ENCODE assay signal across 1 fruit fly cellular context in genomic region chr3L:785726-786351, dm6.
TF ChIP-seq lines count a peak whose summit lies in the region.

No protein-coding gene starts in this region.

TF ChIP-seq in whole organism, embryonic, 481 proteins besides CTCF, POLR2A, EP300 and RAD21 (continued from another document):
- no peak for TF ChIP-seq sd (tag; optimal IDR thresholded peaks at IDR 0.05; lab: Kevin White, UChicago)
- no peak for TF ChIP-seq odd (GFP tag; optimal IDR thresholded peaks at IDR 0.05; lab: Kevin White, UChicago)
- TF ChIP-seq HLH4C (GFP tag; IDR thresholded peaks at IDR 0.05; lab: Robert Waterston, UW; ENCODE audit: partially characterized antibody), result no peak
- no peak for TF ChIP-seq luna (GFP tag; optimal IDR thresholded peaks at IDR 0.05; lab: Kevin White, UChicago)
- no peak for TF ChIP-seq Ptx1 (GFP tag; IDR thresholded peaks at IDR 0.05; lab: Robert Waterston, UW)
- TF ChIP-seq Sry-δ (GFP tag; optimal IDR thresholded peaks at IDR 0.05; lab: Kevin White, UChicago), result no peak
- TF ChIP-seq CG8765 (GFP tag; IDR thresholded peaks at IDR 0.05; lab: Robert Waterston, UW), result no peak
- peak; percentile 16 for TF ChIP-seq Blimp-1 (GFP tag; optimal IDR thresholded peaks at IDR 0.05; lab: Kevin White, UChicago)
- no peak for TF ChIP-seq CG14667 (GFP tag; IDR thresholded peaks at IDR 0.05; lab: Robert Waterston, UW)
- TF ChIP-seq Hr39 (optimal IDR thresholded peaks at IDR 0.05; lab: Kevin White, UChicago), result no peak
- no peak for TF ChIP-seq nerfin-2 (GFP tag; IDR thresholded peaks at IDR 0.05; lab: Robert Waterston, UW; ENCODE audit: partially characterized antibody)
- no peak for TF ChIP-seq Opbp (GFP tag; IDR thresholded peaks at IDR 0.05; lab: Robert Waterston, UW; ENCODE audit: partially characterized antibody)
- TF ChIP-seq CG9932 (GFP tag; IDR thresholded peaks at IDR 0.05; lab: Robert Waterston, UW), result no peak
- TF ChIP-seq CG3847 (GFP tag; IDR thresholded peaks at IDR 0.05; lab: Robert Waterston, UW), result no peak
- TF ChIP-seq CG7745 (tag; optimal IDR thresholded peaks at IDR 0.05; lab: Kevin White, UChicago), result no peak
- TF ChIP-seq Eip74EF (GFP tag; optimal IDR thresholded peaks at IDR 0.05; lab: Kevin White, UChicago), result no peak
- no peak for TF ChIP-seq gfzf (GFP tag; optimal IDR thresholded peaks at IDR 0.05; lab: Kevin White, UChicago)
- TF ChIP-seq Aef1 (GFP tag; IDR thresholded peaks at IDR 0.05; lab: Robert Waterston, UW), result no peak
- TF ChIP-seq CG4404 (GFP tag; IDR thresholded peaks at IDR 0.05; lab: Robert Waterston, UW), result no peak
- no peak for TF ChIP-seq CG2116 (GFP tag; optimal IDR thresholded peaks at IDR 0.05; lab: Kevin White, UChicago)
- no peak for TF ChIP-seq Deaf1 (tag; optimal IDR thresholded peaks at IDR 0.05; lab: Kevin White, UChicago)
- no peak for TF ChIP-seq CG13624 (GFP tag; optimal IDR thresholded peaks at IDR 0.05; lab: Kevin White, UChicago)
- TF ChIP-seq ash1 (GFP tag; optimal IDR thresholded peaks at IDR 0.05; lab: Kevin White, UChicago), result no peak
- TF ChIP-seq btn (GFP tag; optimal IDR thresholded peaks at IDR 0.05; lab: Kevin White, UChicago), result no peak
- no peak for TF ChIP-seq Adf1 (GFP tag; IDR thresholded peaks at IDR 0.05; lab: Robert Waterston, UW)
- TF ChIP-seq CG5245 (GFP tag; optimal IDR thresholded peaks at IDR 0.05; lab: Kevin White, UChicago), result no peak
- no peak for TF ChIP-seq CG18476 (GFP tag; optimal IDR thresholded peaks at IDR 0.05; lab: Kevin White, UChicago)
- TF ChIP-seq Myb (GFP tag; optimal IDR thresholded peaks at IDR 0.05; lab: Kevin White, UChicago), result no peak
- no peak for TF ChIP-seq zf30C (GFP tag; optimal IDR thresholded peaks at IDR 0.05; lab: Kevin White, UChicago)
- no peak for TF ChIP-seq CG11696 (GFP tag; IDR thresholded peaks at IDR 0.05; lab: Robert Waterston, UW)
- no peak for TF ChIP-seq croc (GFP tag; conservative IDR thresholded peaks at IDR 0.05; lab: Robert Waterston, UW)
- no peak for TF ChIP-seq CG4820 (GFP tag; optimal IDR thresholded peaks at IDR 0.05; lab: Kevin White, UChicago)
- no peak for TF ChIP-seq amos (GFP tag; IDR thresholded peaks at IDR 0.05; lab: Robert Waterston, UW; ENCODE audit: partially characterized antibody)
- peak; percentile 15 for TF ChIP-seq unpg (GFP tag; optimal IDR thresholded peaks at IDR 0.05; lab: Kevin White, UChicago)
- TF ChIP-seq CG14441 (GFP tag; IDR thresholded peaks at IDR 0.05; lab: Robert Waterston, UW), result no peak
- TF ChIP-seq HLH54F (GFP tag; optimal IDR thresholded peaks at IDR 0.05; lab: Kevin White, UChicago), result no peak
- TF ChIP-seq danr (GFP tag; IDR thresholded peaks at IDR 0.05; lab: Robert Waterston, UW), result no peak
- peak; percentile 37 for TF ChIP-seq Oli (tag; optimal IDR thresholded peaks at IDR 0.05; lab: Kevin White, UChicago)
- no peak for TF ChIP-seq vnd (GFP tag; IDR thresholded peaks at IDR 0.05; lab: Robert Waterston, UW; ENCODE audit: partially characterized antibody)
- TF ChIP-seq Bgb (GFP tag; IDR thresholded peaks at IDR 0.05; lab: Robert Waterston, UW; ENCODE audit: partially characterized antibody), result no peak
- TF ChIP-seq CG7271 (tag; optimal IDR thresholded peaks at IDR 0.05; lab: Kevin White, UChicago), result no peak
- no peak for TF ChIP-seq ara (GFP tag; IDR thresholded peaks at IDR 0.05; lab: Robert Waterston, UW)
- TF ChIP-seq CG3838 (GFP tag; optimal IDR thresholded peaks at IDR 0.05; lab: Kevin White, UChicago), result no peak
- no peak for TF ChIP-seq aop (GFP tag; IDR thresholded peaks at IDR 0.05; lab: Robert Waterston, UW)
- TF ChIP-seq ftz-f1 (GFP tag; optimal IDR thresholded peaks at IDR 0.05; lab: Kevin White, UChicago), result no peak
- TF ChIP-seq Tbp (GFP tag; optimal IDR thresholded peaks at IDR 0.05; lab: Kevin White, UChicago), result no peak
- no peak for TF ChIP-seq Med (GFP tag; lab: Kevin White, UChicago)
- no peak for TF ChIP-seq mam (GFP tag; optimal IDR thresholded peaks at IDR 0.05; lab: Kevin White, UChicago)
- no peak for TF ChIP-seq gt (GFP tag; IDR thresholded peaks at IDR 0.05; lab: Robert Waterston, UW)
- no peak for TF ChIP-seq Ada2b (GFP tag; IDR thresholded peaks at IDR 0.05; lab: Robert Waterston, UW)
- TF ChIP-seq MTF-1 (GFP tag; optimal IDR thresholded peaks at IDR 0.05; lab: Kevin White, UChicago; ENCODE audit: borderline replicate concordance), result no peak
- TF ChIP-seq CG32772 (GFP tag; IDR thresholded peaks at IDR 0.05; lab: Robert Waterston, UW), result no peak
- peak; percentile 33; the same call in 1 of the 2 replicates for TF ChIP-seq Xrp1 (GFP tag; IDR thresholded peaks at IDR 0.05; lab: Robert Waterston, UW)
- TF ChIP-seq bigmax (GFP tag; optimal IDR thresholded peaks at IDR 0.05; lab: Kevin White, UChicago), result no peak
- no peak for TF ChIP-seq Sox100B (GFP tag; optimal IDR thresholded peaks at IDR 0.05; lab: Kevin White, UChicago)
- TF ChIP-seq chm (GFP tag; IDR thresholded peaks at IDR 0.05; lab: Robert Waterston, UW), result no peak
- TF ChIP-seq tio (GFP tag; optimal IDR thresholded peaks at IDR 0.05; lab: Kevin White, UChicago), result no peak
- TF ChIP-seq CG7987 (GFP tag; optimal IDR thresholded peaks at IDR 0.05; lab: Kevin White, UChicago), result no peak
- no peak for TF ChIP-seq tin (GFP tag; optimal IDR thresholded peaks at IDR 0.05; lab: Kevin White, UChicago)
- TF ChIP-seq Nf-YC (tag; optimal IDR thresholded peaks at IDR 0.05; lab: Kevin White, UChicago), result no peak
- peak; percentile 11 for TF ChIP-seq CG13424 (tag; optimal IDR thresholded peaks at IDR 0.05; lab: Kevin White, UChicago)
- no peak for TF ChIP-seq Awh (GFP tag; IDR thresholded peaks at IDR 0.05; lab: Robert Waterston, UW)
- TF ChIP-seq phol (tag; optimal IDR thresholded peaks at IDR 0.05; lab: Kevin White, UChicago), result peak; percentile 33
- TF ChIP-seq CG16813 (GFP tag; IDR thresholded peaks at IDR 0.05; lab: Robert Waterston, UW; ENCODE audit: partially characterized antibody), result no peak
- TF ChIP-seq CG8359 (GFP tag; optimal IDR thresholded peaks at IDR 0.05; lab: Kevin White, UChicago; ENCODE audit: borderline replicate concordance), result no peak
- no peak for TF ChIP-seq CG18619 (GFP tag; optimal IDR thresholded peaks at IDR 0.05; lab: Kevin White, UChicago)
- 0 out of 3 replicates have a peak, but pooled peaks have one; percentile 24 for TF ChIP-seq H15 (GFP tag; IDR thresholded peaks at IDR 0.05; lab: Robert Waterston, UW)
- TF ChIP-seq CG7357 (GFP tag; IDR thresholded peaks at IDR 0.05; lab: Robert Waterston, UW), result no peak
TF ChIP-seq in whole organism, embryonic: peak in this region for 49.
